Fruit fly (Drosophila melanogaster): ENCODE measurements around the gene CG12219.

CG12219 gene

DNA sequence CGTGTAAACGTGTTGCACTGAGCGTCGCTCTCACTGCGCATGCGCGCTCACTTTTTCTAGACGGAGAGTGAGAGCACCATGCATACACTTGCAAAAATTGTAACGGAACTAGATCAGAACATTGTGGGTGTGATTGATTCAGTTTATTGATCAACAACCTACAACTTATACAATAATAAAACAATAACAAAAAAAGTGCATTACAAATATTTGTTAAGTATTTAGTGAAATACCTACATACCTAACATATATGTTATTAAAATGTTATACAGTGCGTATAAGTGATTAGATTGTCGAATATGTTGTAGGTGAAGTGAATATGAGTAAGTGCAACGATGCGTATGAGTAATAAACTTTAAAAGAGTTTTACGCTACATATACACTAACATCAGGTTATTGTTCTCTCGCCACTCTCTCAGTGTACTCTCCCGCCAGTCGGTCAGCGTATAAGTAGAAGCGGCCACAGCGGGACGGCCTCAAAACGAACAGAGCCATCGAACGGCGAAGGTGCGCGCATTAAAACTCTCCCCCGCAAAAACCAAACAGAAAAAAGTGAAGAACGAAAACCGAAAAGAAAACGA lies 29.4 kb upstream of the CG12219 start, which contains the start of gene CG42240 (continued):
- TF ChIP-seq CG11085 (GFP tag; IDR thresholded peaks at IDR 0.05) (0 out of 2 replicates have a peak, but pooled peaks have one; percentile 40), rib (GFP tag; IDR thresholded peaks at IDR 0.05) (0 out of 2 replicates have a peak, but pooled peaks have one; percentile 40), row (GFP tag; IDR thresholded peaks at IDR 0.05) (peak; percentile 91), CG8478 (optimal IDR thresholded peaks at IDR 0.05) (no peak), tup (GFP tag; optimal IDR thresholded peaks at IDR 0.05) (peak; percentile 58), dimm (GFP tag; IDR thresholded peaks at IDR 0.05) (0 out of 2 replicates have a peak, but pooled peaks have one; percentile 32), Dip3 (GFP tag; optimal IDR thresholded peaks at IDR 0.05) (peak; percentile 29), CG11093 (GFP tag; IDR thresholded peaks at IDR 0.05) (peak; percentile 74), Doc3 (GFP tag; IDR thresholded peaks at IDR 0.05; ENCODE audit: partially characterized antibody) (no peak), CG17385 (GFP tag; optimal IDR thresholded peaks at IDR 0.05) (peak; percentile 90), CG13624 (GFP tag; optimal IDR thresholded peaks at IDR 0.05) (peak; percentile 63), nmo (GFP tag; optimal IDR thresholded peaks at IDR 0.05) (peak; percentile 96), slbo (GFP tag; IDR thresholded peaks at IDR 0.05) (peak; percentile 74), zfh1 (GFP tag; IDR thresholded peaks at IDR 0.05) (peak; percentile 45; the same call in 2 of the 3 replicates), pum (GFP tag; optimal IDR thresholded peaks at IDR 0.05) (peak; percentile 86), CG16863 (GFP tag; optimal IDR thresholded peaks at IDR 0.05) (peak; percentile 79), vfl (GFP tag; optimal IDR thresholded peaks at IDR 0.05) (no peak), maf-S (GFP tag; optimal IDR thresholded peaks at IDR 0.05) (peak; percentile 77), her (GFP tag; optimal IDR thresholded peaks at IDR 0.05) (no peak), mam (GFP tag; optimal IDR thresholded peaks at IDR 0.05) (peak; percentile 71), CG15696 (tag; optimal IDR thresholded peaks at IDR 0.05) (peak; percentile 71), CG17568 (GFP tag; optimal IDR thresholded peaks at IDR 0.05) (peak; percentile 76), croc (GFP tag; conservative IDR thresholded peaks at IDR 0.05) (peak; percentile 82), corto (GFP tag; optimal IDR thresholded peaks at IDR 0.05) (peak; percentile 63), vvl (GFP tag; IDR thresholded peaks at IDR 0.05) (peak; percentile 78), scrt (GFP tag; optimal IDR thresholded peaks at IDR 0.05) (peak; percentile 83), ftz-f1 (GFP tag; optimal IDR thresholded peaks at IDR 0.05) (peak; percentile 11), kni (GFP tag; optimal IDR thresholded peaks at IDR 0.05) (peak; percentile 77), hth (optimal IDR thresholded peaks at IDR 0.05) (no peak), CG4617 (GFP tag; optimal IDR thresholded peaks at IDR 0.05; ENCODE audit: borderline replicate concordance) (peak; percentile 50), pita (GFP tag; optimal IDR thresholded peaks at IDR 0.05) (no peak), CG7987 (GFP tag; optimal IDR thresholded peaks at IDR 0.05) (peak; percentile 49), Lpt (GFP tag; optimal IDR thresholded peaks at IDR 0.05) (no peak), CG6854 (GFP tag; optimal IDR thresholded peaks at IDR 0.05) (peak; percentile 91), CG8944 (GFP tag; optimal IDR thresholded peaks at IDR 0.05) (peak; percentile 39), CG2889 (GFP tag; IDR thresholded peaks at IDR 0.05) (peak; percentile 60; the same call in 1 of the 3 replicates), en (GFP tag; optimal IDR thresholded peaks at IDR 0.05) (peak; percentile 59), sug (tag; optimal IDR thresholded peaks at IDR 0.05) (peak; percentile 87), CkIIα-i1 (GFP tag; IDR thresholded peaks at IDR 0.05) (no peak), exex (tag; optimal IDR thresholded peaks at IDR 0.05) (peak; percentile 55), Atf3 (GFP tag; optimal IDR thresholded peaks at IDR 0.05) (peak; percentile 67), Deaf1 (tag; optimal IDR thresholded peaks at IDR 0.05) (peak; percentile 75), fd64A (GFP tag; optimal IDR thresholded peaks at IDR 0.05) (peak; percentile 73), CG6683 (GFP tag; optimal IDR thresholded peaks at IDR 0.05) (peak; percentile 81), otp (GFP tag; IDR thresholded peaks at IDR 0.05) (no peak; the same call in 2 of the 3 replicates), Jarid2 (GFP tag; optimal IDR thresholded peaks at IDR 0.05) (peak; percentile 76), dan (GFP tag; IDR thresholded peaks at IDR 0.05) (peak; percentile 4; the same call in 1 of the 2 replicates), sqz (GFP tag; optimal IDR thresholded peaks at IDR 0.05) (peak; percentile 87), Doc2 (GFP tag; IDR thresholded peaks at IDR 0.05) (no peak), Antp (GFP tag; optimal IDR thresholded peaks at IDR 0.05) (peak; percentile 54), luna (GFP tag; optimal IDR thresholded peaks at IDR 0.05) (no peak)
